Fruit fly (Drosophila melanogaster): ENCODE data around the gene CG42673.

The CG42673 gene

dm6 chr3L:9511287-9512256 lies 35.4 kb upstream of the CG42673 start, which contains the start of gene RpS9:
TSS of gene RpS9 (minus strand) at chr3L:9511531.
- TF ChIP-seq noc (tag; optimal IDR thresholded peaks at IDR 0.05) = peak; percentile 59

- no peak for TF ChIP-seq noc (tag; optimal IDR thresholded peaks at IDR 0.05)
Measured at dm6 chr3L:9512560-9512959, 34.5 kb upstream of the CG42673 start, which contains the start of gene CG33703. TSS of gene CG33703 (minus strand) at chr3L:9512660.

dm6 chr3L:9513309-9513708 lies 33.7 kb upstream of the CG42673 start, which contains the start of gene CG33702:
TSS of gene CG33702 (minus strand) at chr3L:9513409.
- TF ChIP-seq noc (tag; optimal IDR thresholded peaks at IDR 0.05) = no peak

dm6 chr3L:9525444-9525843 lies 21.6 kb upstream of the CG42673 start, which contains the start of gene CG33700:
TSS of gene CG33700 (minus strand) at chr3L:9525544.
- no peak for TF ChIP-seq noc (tag; optimal IDR thresholded peaks at IDR 0.05)

dm6 chr3L:9528835-9529234 lies 18.2 kb upstream of the CG42673 start, which contains the start of gene Or67a:
TSS of gene Or67a (plus strand) at chr3L:9529067.
- TF ChIP-seq noc (tag; optimal IDR thresholded peaks at IDR 0.05) = no peak

- no peak for TF ChIP-seq noc (tag; optimal IDR thresholded peaks at IDR 0.05)
Measured at dm6 chr3L:9543899-9544298, 3.1 kb upstream of the CG42673 start, which contains the start of gene Ir67a. TSS of gene Ir67a (minus strand) at chr3L:9543999.

- no peak for TF ChIP-seq noc (tag; optimal IDR thresholded peaks at IDR 0.05)
Measured at dm6 chr3L:9547910-9548309, 890 bp downstream of the CG42673 start.

dm6 chr3L:9548800-9549199 lies 1.8 kb downstream of the CG42673 start:
- TF ChIP-seq noc (tag; optimal IDR thresholded peaks at IDR 0.05) = no peak

dm6 chr3L:9549690-9550303 lies 2.8 kb downstream of the CG42673 start:
- no peak for TF ChIP-seq noc (tag; optimal IDR thresholded peaks at IDR 0.05)

- no peak for TF ChIP-seq noc (tag; optimal IDR thresholded peaks at IDR 0.05)
Measured at dm6 chr3L:9550873-9551580, 4.0 kb downstream of the CG42673 start.

dm6 chr3L:9552190-9552809 lies 5.3 kb downstream of the CG42673 start:
- no peak for TF ChIP-seq noc (tag; optimal IDR thresholded peaks at IDR 0.05)

dm6 chr3L:9555004-9555403 lies 8.0 kb downstream of the CG42673 start:
- no peak for TF ChIP-seq noc (tag; optimal IDR thresholded peaks at IDR 0.05)

dm6 chr3L:9556666-9557065 lies 9.6 kb downstream of the CG42673 start:
- TF ChIP-seq noc (tag; optimal IDR thresholded peaks at IDR 0.05) = no peak

- no peak for TF ChIP-seq noc (tag; optimal IDR thresholded peaks at IDR 0.05)
Measured at dm6 chr3L:9559040-9559439, 12.0 kb downstream of the CG42673 start.

dm6 chr3L:9566849-9567248 lies 19.8 kb downstream of the CG42673 start:
- no peak for TF ChIP-seq noc (tag; optimal IDR thresholded peaks at IDR 0.05)
